Worm (Caenorhabditis elegans) whole organism, mixed stage, embryonic: Measurements from ENCODE around the gene Y38E10A.14.
A peak's percentile ranks its signal among the peaks of the same experiment; 100 is the strongest.

ENCODE experiments used
- blmp-1 ChIP-seq: fragments of 150-350 bp; optimal IDR thresholded peaks from 2 replicates; lab custom pipeline; 2014; ENCODE audit warnings: missing biosample characterization, missing genetic modification characterization
- ceh-39 ChIP-seq: fragments of 150-350 bp; optimal IDR thresholded peaks from 2 replicates; lab custom pipeline; 2014; ENCODE audit warnings: missing biosample characterization, missing genetic modification characterization
- ceh-43 ChIP-seq: fragments of 200-800 bp; sonication (Bioruptor generic); optimal IDR thresholded peaks from 2 replicates; lab custom pipeline; 2018; ENCODE audit warnings: mild to moderate bottlenecking, missing genetic modification characterization, moderate library complexity, missing compliant biosample characterization
- ceh-83 ChIP-seq: fragments of 200-800 bp; sonication (Bioruptor generic); optimal IDR thresholded peaks from 2 replicates; lab custom pipeline; 2018; ENCODE audit warnings: mild to moderate bottlenecking, missing genetic modification characterization, missing compliant biosample characterization
- ces-1 ChIP-seq: fragments of 150-350 bp; optimal IDR thresholded peaks from 2 replicates; lab custom pipeline; 2014; ENCODE audit warnings: missing biosample characterization, missing genetic modification reagents, missing genetic modification characterization
- cnd-1 ChIP-seq: fragments of 200-800 bp; sonication (Bioruptor generic); optimal IDR thresholded peaks from 2 replicates; lab custom pipeline; 2018; ENCODE audit warnings: mild to moderate bottlenecking, missing genetic modification characterization, missing compliant biosample characterization
- drap-1 ChIP-seq: fragments of 200-800 bp; sonication (Bioruptor generic); optimal IDR thresholded peaks from 3 replicates; lab custom pipeline; 2018; ENCODE audit warnings: mild to moderate bottlenecking, missing genetic modification characterization, missing compliant biosample characterization
- elt-1 ChIP-seq: sonication (generic microtip); optimal IDR thresholded peaks from 2 replicates; lab custom pipeline; 2017; ENCODE audit warnings: missing genetic modification characterization, mild to moderate bottlenecking, missing compliant biosample characterization, antibody characterized with exemption, moderate library complexity, borderline replicate concordance; ENCODE audit not compliant: insufficient read depth
- elt-3 ChIP-seq: fragments of 150-350 bp; optimal IDR thresholded peaks from 2 replicates; lab custom pipeline; 2014; ENCODE audit warnings: missing biosample characterization, missing genetic modification characterization
- flh-1 ChIP-seq: fragments of 200-800 bp; sonication (Bioruptor generic); optimal IDR thresholded peaks from 2 replicates; lab custom pipeline; 2018; ENCODE audit warnings: mild to moderate bottlenecking, missing genetic modification characterization, moderate library complexity, missing compliant biosample characterization
- ham-2 ChIP-seq: fragments of 200-800 bp; sonication (Bioruptor generic); optimal IDR thresholded peaks from 2 replicates; lab custom pipeline; 2018; ENCODE audit warnings: mild to moderate bottlenecking, missing genetic modification characterization, missing compliant biosample characterization
- hlh-1 ChIP-seq: fragments of 150-350 bp; optimal IDR thresholded peaks from 2 replicates; lab custom pipeline; 2014; ENCODE audit warnings: missing biosample characterization, missing genetic modification reagents, missing genetic modification characterization
- lin-32 ChIP-seq: fragments of 200-800 bp; sonication (Bioruptor generic); optimal IDR thresholded peaks from 2 replicates; lab custom pipeline; 2018; ENCODE audit warnings: mild to moderate bottlenecking, missing genetic modification characterization, missing compliant biosample characterization
- lsy-2 ChIP-seq: fragments of 150-350 bp; optimal IDR thresholded peaks from 2 replicates; lab custom pipeline; 2014; ENCODE audit warnings: missing biosample characterization, missing genetic modification characterization
- mab-5 ChIP-seq: fragments of 150-350 bp; optimal IDR thresholded peaks from 2 replicates; lab custom pipeline; 2014; ENCODE audit warnings: missing biosample characterization, missing genetic modification characterization
- mep-1 ChIP-seq: fragments of 150-350 bp; optimal IDR thresholded peaks from 2 replicates; lab custom pipeline; 2017; ENCODE audit warnings: missing biosample characterization, missing genetic modification reagents, missing genetic modification characterization, inconsistent platforms
- mls-2 ChIP-seq: sonication (generic microtip); optimal IDR thresholded peaks from 2 replicates; lab custom pipeline; 2016; ENCODE audit warnings: mild to moderate bottlenecking, missing genetic modification characterization, moderate library complexity, missing compliant biosample characterization
- nhr-12 ChIP-seq: fragments of 150-350 bp; optimal IDR thresholded peaks from 2 replicates; lab custom pipeline; 2014; ENCODE audit warnings: missing biosample characterization, missing genetic modification characterization
- nhr-2 ChIP-seq: fragments of 150-350 bp; optimal IDR thresholded peaks from 2 replicates; lab custom pipeline; 2014; ENCODE audit warnings: missing biosample characterization, missing genetic modification characterization
- nhr-237 ChIP-seq: fragments of 150-350 bp; optimal IDR thresholded peaks from 2 replicates; lab custom pipeline; 2014; ENCODE audit warnings: missing biosample characterization, missing genetic modification characterization
- nhr-28 ChIP-seq: fragments of 150-350 bp; optimal IDR thresholded peaks from 2 replicates; lab custom pipeline; 2014; ENCODE audit warnings: missing biosample characterization, missing genetic modification characterization
- nhr-76 ChIP-seq: sonication (generic microtip); optimal IDR thresholded peaks from 2 replicates; lab custom pipeline; 2017; ENCODE audit warnings: missing biosample characterization, missing genetic modification characterization
- pha-4 ChIP-seq: fragments of 150-350 bp; optimal IDR thresholded peaks from 2 replicates; lab custom pipeline; 2018; ENCODE audit warnings: missing biosample characterization, missing genetic modification reagents, missing genetic modification characterization
- sem-2 ChIP-seq: fragments of 200-800 bp; sonication (Bioruptor generic); optimal IDR thresholded peaks from 2 replicates; lab custom pipeline; 2018; ENCODE audit warnings: mild to moderate bottlenecking, missing genetic modification characterization, missing compliant biosample characterization
- snpc-4 ChIP-seq: fragments of 150-350 bp; optimal IDR thresholded peaks from 2 replicates; lab custom pipeline; 2014; ENCODE audit warnings: missing biosample characterization, missing genetic modification characterization
- sptf-1 ChIP-seq: sonication (generic microtip); optimal IDR thresholded peaks from 2 replicates; lab custom pipeline; 2017; ENCODE audit warnings: mild to moderate bottlenecking, missing genetic modification characterization, moderate library complexity, missing compliant biosample characterization
- tbx-8 ChIP-seq: fragments of 200-800 bp; sonication (Bioruptor generic); optimal IDR thresholded peaks from 2 replicates; lab custom pipeline; 2018; ENCODE audit warnings: mild to moderate bottlenecking, missing genetic modification characterization, moderate library complexity, missing compliant biosample characterization
- unc-120 ChIP-seq: sonication (generic microtip); optimal IDR thresholded peaks from 2 replicates; lab custom pipeline; 2017; ENCODE audit warnings: missing genetic modification characterization, missing compliant biosample characterization; ENCODE audit not compliant: poor library complexity, severe bottlenecking
- unc-39 ChIP-seq: fragments of 150-350 bp; optimal IDR thresholded peaks from 2 replicates; lab custom pipeline; 2014; ENCODE audit warnings: missing biosample characterization, missing genetic modification characterization
- unc-62 ChIP-seq: fragments of 150-350 bp; optimal IDR thresholded peaks from 2 replicates; lab custom pipeline; 2014; ENCODE audit warnings: missing biosample characterization, missing genetic modification reagents, missing genetic modification characterization
- zip-8 ChIP-seq: fragments of 150-350 bp; optimal IDR thresholded peaks from 2 replicates; lab custom pipeline; 2014; ENCODE audit warnings: missing biosample characterization, missing genetic modification characterization
- ztf-11 ChIP-seq: fragments of 150-350 bp; optimal IDR thresholded peaks from 2 replicates; lab custom pipeline; 2014; ENCODE audit warnings: missing biosample characterization, missing genetic modification characterization

Gene Y38E10A.14

ce11 chrII:12603667-12604621 lies 20.4 kb downstream of the Y38E10A.14 start, which contains the start of the genes ceh-100 and lips-15:
TSS of gene ceh-100 (minus strand) at chrII:12603680.
TSS of gene lips-15 (plus strand) at chrII:12604386.
- TF ChIP-seq nhr-237 (tag; lab: Kevin White, UChicago), result no peak
- peak; percentile 5 for TF ChIP-seq unc-120 (tag; lab: Kevin White, UChicago)
- no peak for TF ChIP-seq flh-1 (GFP tag; lab: Kevin White, UChicago)
- no peak for TF ChIP-seq mab-5
- TF ChIP-seq sem-2 (GFP tag; lab: Kevin White, UChicago), result no peak
- no peak for TF ChIP-seq unc-39 (tag; lab: Kevin White, UChicago)
- TF ChIP-seq mls-2, result no peak
- no peak for TF ChIP-seq zip-8 (tag; lab: Kevin White, UChicago)
- no peak for TF ChIP-seq blmp-1 (tag; lab: Kevin White, UChicago)
- TF ChIP-seq elt-1 (tag; lab: Kevin White, UChicago), result no peak
- TF ChIP-seq pha-4, result no peak
- no peak for TF ChIP-seq lin-32 (GFP tag; lab: Kevin White, UChicago)
- TF ChIP-seq lsy-2 (tag; lab: Kevin White, UChicago), result peak; percentile 24
- TF ChIP-seq ceh-39 (tag; lab: Kevin White, UChicago), result peak; percentile 10
- TF ChIP-seq mep-1 (tag; lab: Kevin White, UChicago), result peak; percentile 61
- TF ChIP-seq sptf-1, result no peak
- no peak for TF ChIP-seq unc-62
- TF ChIP-seq nhr-76 (tag; lab: Kevin White, UChicago), result no peak
- no peak for TF ChIP-seq ham-2 (GFP tag; lab: Kevin White, UChicago)

- TF ChIP-seq drap-1 (GFP tag; lab: Kevin White, UChicago), result no peak
- no peak for TF ChIP-seq ceh-39 (tag; lab: Kevin White, UChicago)
- TF ChIP-seq, all 35 proteins: peak for 0
Measured at ce11 chrII:12580952-12581351, 43.4 kb downstream of the Y38E10A.14 start, which contains the start of gene clec-4. TSS of gene clec-4 (minus strand) at chrII:12581113.

ce11 chrII:12577754-12578153 lies 46.6 kb downstream of the Y38E10A.14 start, which contains the start of gene clec-8:
TSS of gene clec-8 (minus strand) at chrII:12578061.
- TF ChIP-seq ceh-43 (no peak), lsy-2 (tag; lab: Kevin White, UChicago) (no peak), nhr-12 (no peak), ham-2 (GFP tag; lab: Kevin White, UChicago) (no peak), drap-1 (GFP tag; lab: Kevin White, UChicago) (no peak), sptf-1 (no peak), tbx-8 (GFP tag; lab: Kevin White, UChicago) (no peak), sem-2 (GFP tag; lab: Kevin White, UChicago) (no peak), nhr-237 (tag; lab: Kevin White, UChicago) (no peak), ceh-83 (GFP tag; lab: Kevin White, UChicago) (no peak), nhr-76 (tag; lab: Kevin White, UChicago) (no peak), mls-2 (no peak)

- TF ChIP-seq drap-1 (GFP tag; lab: Kevin White, UChicago) (no peak), sptf-1 (no peak), ces-1 (no peak), zip-8 (tag; lab: Kevin White, UChicago) (no peak), hlh-1 (tag; lab: Kevin White, UChicago) (no peak), elt-1 (tag; lab: Kevin White, UChicago) (no peak), pha-4 (no peak), mls-2 (no peak), blmp-1 (tag; lab: Kevin White, UChicago) (no peak), cnd-1 (tag; lab: Kevin White, UChicago) (no peak), ceh-43 (no peak), snpc-4 (tag; lab: Kevin White, UChicago) (no peak), nhr-237 (tag; lab: Kevin White, UChicago) (no peak), unc-39 (tag; lab: Kevin White, UChicago) (no peak)
Measured at ce11 chrII:12574668-12575067, 49.7 kb downstream of the Y38E10A.14 start, which contains the start of gene Y38E10A.3. TSS of gene Y38E10A.3 (minus strand) at chrII:12574768.

ce11 chrII:12573541-12573940 lies 50.8 kb downstream of the Y38E10A.14 start, which contains the start of gene Y38E10A.2:
TSS of gene Y38E10A.2 (minus strand) at chrII:12573641.
- TF ChIP-seq nhr-76 (tag; lab: Kevin White, UChicago) (no peak), elt-1 (tag; lab: Kevin White, UChicago) (no peak), nhr-2 (tag; lab: Kevin White, UChicago) (no peak), nhr-237 (tag; lab: Kevin White, UChicago) (no peak), nhr-12 (no peak), ham-2 (GFP tag; lab: Kevin White, UChicago) (no peak), elt-3 (tag; lab: Kevin White, UChicago) (no peak), ztf-11 (tag; lab: Kevin White, UChicago) (no peak), hlh-1 (tag; lab: Kevin White, UChicago) (no peak), cnd-1 (tag; lab: Kevin White, UChicago) (no peak), snpc-4 (tag; lab: Kevin White, UChicago) (no peak), ceh-39 (tag; lab: Kevin White, UChicago) (no peak), ceh-83 (GFP tag; lab: Kevin White, UChicago) (no peak), lin-32 (GFP tag; lab: Kevin White, UChicago) (no peak), ces-1 (no peak), mep-1 (tag; lab: Kevin White, UChicago) (no peak), sem-2 (GFP tag; lab: Kevin White, UChicago) (no peak), mls-2 (no peak), nhr-28 (tag; lab: Kevin White, UChicago) (no peak)
- TF ChIP-seq, all 35 proteins: peak for 0
